Worm (Caenorhabditis elegans): ENCODE data around the gene F18E2.15.

DNA sequence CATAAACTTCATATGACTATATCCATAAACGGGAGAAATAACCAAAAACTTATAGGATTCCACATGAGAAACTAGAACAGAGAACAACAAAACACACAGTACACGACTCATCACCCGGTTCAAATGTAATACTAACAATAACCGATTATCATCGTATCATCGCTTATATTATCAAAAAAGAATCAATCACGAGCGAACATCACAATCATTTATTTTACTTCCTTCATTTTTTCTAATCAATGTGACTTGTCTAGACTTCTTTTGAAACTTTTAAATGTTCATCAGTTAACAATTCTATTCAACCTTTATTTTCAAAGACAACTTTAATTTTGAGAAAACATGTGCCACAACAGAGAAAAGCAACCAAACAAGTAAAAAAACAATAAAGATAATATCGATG lies 34.4 kb upstream of the F18E2.15 start, which contains the start of gene ugt-4:
- TF ChIP-seq W03F9.2 (tag; optimal IDR thresholded peaks at IDR 0.05) = no peak
- TF ChIP-seq dao-5 (tag; optimal IDR thresholded peaks at IDR 0.05) = no peak
- TF ChIP-seq him-1 (tag; optimal IDR thresholded peaks at IDR 0.05) = no peak

All from whole organism, L4/young adult.